Worm (Caenorhabditis elegans) whole organism, L3 larva: ENCODE data around the gene abce-1.

Experiments
- nhr-12 ChIP-seq: fragments of 150-350 bp; optimal IDR thresholded peaks from 2 replicates; lab custom pipeline; 2014; ENCODE audit warnings: missing biosample characterization, missing genetic modification characterization
- tbx-2 ChIP-seq: sonication (generic microtip); optimal IDR thresholded peaks from 2 replicates; lab custom pipeline; 2016; ENCODE audit warnings: mild to moderate bottlenecking, missing genetic modification characterization, missing compliant biosample characterization

DNA sequence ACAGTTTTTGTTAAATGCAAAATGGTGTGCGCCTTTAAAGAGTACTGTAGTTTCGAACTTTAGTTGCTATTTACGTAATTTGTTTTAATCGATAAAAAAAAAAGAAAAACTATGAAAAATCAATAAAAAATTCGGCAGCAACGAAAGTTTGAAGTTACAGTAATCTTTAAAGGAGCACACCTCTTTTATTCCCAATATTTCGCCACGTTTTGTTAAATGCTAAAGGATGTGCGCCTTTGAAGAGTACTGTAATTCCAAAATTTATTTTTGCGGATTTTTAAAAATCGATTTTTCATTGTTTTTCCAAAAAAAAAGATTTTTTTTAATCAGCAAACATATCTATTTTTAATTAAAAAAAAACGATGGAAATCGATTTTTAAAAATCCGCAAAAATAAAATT lies 20.1 kb downstream of the abce-1 start:
- TF ChIP-seq nhr-12 (tag; lab: Kevin White, UChicago) = no peak
- no peak for TF ChIP-seq tbx-2 (tag; lab: Kevin White, UChicago)
